Worm (Caenorhabditis elegans) whole organism, early embryonic: ENCODE measurements around the gene nhr-41.

Experiments used
- B0310.2 ChIP-seq: sonication (generic microtip); optimal IDR thresholded peaks from 2 replicates; lab custom pipeline; 2016; ENCODE audit warnings: mild to moderate bottlenecking, missing genetic modification characterization, missing compliant biosample characterization
- ama-1 ChIP-seq: fragments of 150-350 bp; optimal IDR thresholded peaks from 2 replicates; lab custom pipeline; 2014
- flt-1 ChIP-seq: fragments of 200-800 bp; sonication (Bioruptor generic); IDR thresholded peaks from 2 replicates; pipeline ENCODE4 v1.3.6; 2022; ENCODE audit warnings: missing genetic modification characterization, missing compliant biosample characterization
- tra-4 ChIP-seq: sonication (generic microtip); optimal IDR thresholded peaks from 2 replicates; lab custom pipeline; 2017; ENCODE audit warnings: missing genetic modification characterization, missing compliant biosample characterization

- TF ChIP-seq tra-4 (tag; lab: Kevin White, UChicago): no peak
- no peak for TF ChIP-seq B0310.2
- TF ChIP-seq flt-1: no peak
- TF ChIP-seq ama-1 (lab: Kevin White, UChicago): no peak
Measured at ce11 chrIV:1389599-1389998, 3.6 kb downstream of the nhr-41 start.
